Worm (Caenorhabditis elegans): ENCODE data around the gene pho-11.
A peak's percentile ranks its signal among the peaks of the same experiment; 100 is the strongest.

Gene pho-11

DNA sequence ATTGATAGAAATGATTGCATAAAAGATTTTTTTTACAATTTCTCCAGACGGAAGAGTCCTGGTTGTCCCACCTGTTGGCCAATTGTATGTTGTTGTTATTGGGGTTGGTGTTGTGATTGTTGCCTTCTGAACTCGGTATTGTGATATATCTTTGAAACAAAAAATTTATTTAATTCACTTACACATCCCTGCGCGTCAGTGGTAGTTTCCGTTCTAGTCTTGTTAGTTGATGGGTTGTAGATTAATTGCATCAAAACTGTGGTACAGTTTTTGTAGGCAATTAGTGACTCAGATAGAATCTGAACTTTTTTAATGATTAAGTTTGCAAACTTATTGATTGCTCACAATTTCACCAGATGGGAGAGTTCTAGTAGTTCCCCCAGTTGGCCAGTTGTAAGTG lies 27.2 kb upstream of the pho-11 start:
- TF ChIP-seq efl-1 (optimal IDR thresholded peaks at IDR 0.05) (no peak), efl-1 (GFP tag; optimal IDR thresholded peaks at IDR 0.05 in 1 of 2) (peak in 1 of 2 experiments; percentile 62), ceh-82 (tag; optimal IDR thresholded peaks at IDR 0.05) (no peak)

DNA sequence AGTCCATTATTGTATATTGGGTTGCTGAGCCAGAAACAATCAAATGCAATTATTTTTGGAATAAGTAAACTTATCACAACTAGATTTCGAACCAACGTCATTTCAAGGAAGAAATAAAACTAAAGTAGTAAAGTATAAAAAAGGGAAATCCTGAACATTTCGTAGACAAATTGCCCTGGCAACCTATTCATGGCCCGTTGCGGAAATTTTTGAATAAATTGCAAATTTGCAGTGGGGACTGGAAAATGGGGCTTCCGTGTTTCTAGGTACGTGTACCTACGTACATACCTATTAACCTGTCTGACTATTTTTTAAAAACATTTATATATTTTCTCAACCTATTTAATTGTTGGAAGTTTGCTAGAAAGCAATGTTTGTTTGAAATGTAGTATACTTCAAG lies 16.6 kb upstream of the pho-11 start, which contains the start of gene F26C11.3:
F26C11.3 (minus strand) TSS at position 101 of the 400 bp plus-strand sequence.
- TF ChIP-seq irx-1 (tag; optimal IDR thresholded peaks at IDR 0.05) (no peak), nhr-237 (tag; optimal IDR thresholded peaks at IDR 0.05) (no peak), nhr-76 (tag; optimal IDR thresholded peaks at IDR 0.05) (no peak), grh-1 (GFP tag; IDR thresholded peaks at IDR 0.05) (no peak), lin-39 (tag; optimal IDR thresholded peaks at IDR 0.05) (no peak), snu-23 (GFP tag; optimal IDR thresholded peaks at IDR 0.05) (no peak), ceh-88 (GFP tag; IDR thresholded peaks at IDR 0.05) (no peak), zip-4 (GFP tag; optimal IDR thresholded peaks at IDR 0.05) (no peak), vab-15 (tag; optimal IDR thresholded peaks at IDR 0.05) (no peak), nhr-77 (tag; optimal IDR thresholded peaks at IDR 0.05) (no peak)

DNA sequence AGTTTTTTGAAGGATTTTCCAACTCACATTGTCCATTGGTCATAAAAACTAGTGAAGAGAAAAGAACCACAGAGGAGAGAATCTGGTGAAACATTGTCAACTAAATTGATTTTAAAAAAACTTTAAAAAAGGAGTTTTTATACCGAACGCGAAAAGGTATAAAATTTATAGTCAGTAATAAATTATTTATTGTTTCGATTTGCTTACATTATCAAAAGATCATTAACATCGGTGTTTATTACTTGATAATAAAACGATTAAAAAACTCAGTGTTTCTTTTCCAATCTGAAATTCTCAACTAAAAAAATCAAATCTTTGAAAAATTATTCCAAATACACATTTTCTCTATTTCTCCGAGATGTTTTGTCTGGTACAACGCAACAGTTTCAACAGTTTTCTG lies 15.5 kb upstream of the pho-11 start, which contains the start of gene F26C11.4:
F26C11.4 (minus strand) TSS at position 101 of the 400 bp plus-strand sequence.
- TF ChIP-seq efl-1 (optimal IDR thresholded peaks at IDR 0.05) (no peak), efl-1 (GFP tag; optimal IDR thresholded peaks at IDR 0.05 in 1 of 2) (no peak), fkh-8 (tag; optimal IDR thresholded peaks at IDR 0.05) (no peak), elt-2 (tag; optimal IDR thresholded peaks at IDR 0.05) (no peak), nhr-19 (GFP tag; conservative IDR thresholded peaks at IDR 0.05) (no peak), ces-1 (GFP tag; optimal IDR thresholded peaks at IDR 0.05) (no peak), sox-4 (tag; optimal IDR thresholded peaks at IDR 0.05) (no peak), aha-1 (tag; optimal IDR thresholded peaks at IDR 0.05) (no peak), C16A3.4 (tag; optimal IDR thresholded peaks at IDR 0.05) (no peak)

DNA sequence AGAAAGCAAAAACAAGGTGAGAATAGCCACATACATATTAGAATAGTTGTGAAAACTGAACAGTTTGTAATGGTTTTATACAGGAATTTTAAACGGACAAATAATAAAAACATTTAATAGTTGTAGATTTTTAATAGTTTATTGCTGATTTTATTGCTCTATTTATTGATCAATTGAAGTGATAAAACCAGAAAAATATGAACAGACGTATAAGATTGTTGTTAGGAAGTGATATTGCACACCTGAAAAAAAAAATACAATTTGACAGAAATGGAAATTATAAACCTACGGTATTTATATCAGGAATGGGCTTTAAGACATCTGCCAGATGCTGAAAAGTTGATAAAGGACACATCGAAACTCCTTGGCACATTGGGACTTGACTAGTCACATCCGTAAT lies 13.7 kb upstream of the pho-11 start, which contains the start of gene C05C10.8:
C05C10.8 (minus strand) TSS at position 101 of the 400 bp plus-strand sequence.
- no peak for TF ChIP-seq lin-14 (GFP tag; optimal IDR thresholded peaks at IDR 0.05)
- no peak for TF ChIP-seq egl-13 (tag; optimal IDR thresholded peaks at IDR 0.05)
- TF ChIP-seq Y116A8C.19 (tag; optimal IDR thresholded peaks at IDR 0.05; ENCODE audit: borderline replicate concordance) = no peak
- no peak for TF ChIP-seq egl-27 (tag; optimal IDR thresholded peaks at IDR 0.05)
- no peak for TF ChIP-seq efl-1 (optimal IDR thresholded peaks at IDR 0.05)
- TF ChIP-seq efl-1 (GFP tag; optimal IDR thresholded peaks at IDR 0.05 in 1 of 2) = peak in 1 of 2 experiments; percentile 32
- TF ChIP-seq lsy-2 (tag; optimal IDR thresholded peaks at IDR 0.05) = no peak
- no peak for TF ChIP-seq grh-1 (GFP tag; IDR thresholded peaks at IDR 0.05)
- no peak for TF ChIP-seq nhr-237 (tag; optimal IDR thresholded peaks at IDR 0.05)

- TF ChIP-seq C04F5.9 (tag; optimal IDR thresholded peaks at IDR 0.05) (no peak), sox-4 (tag; optimal IDR thresholded peaks at IDR 0.05) (no peak), ceh-8 (GFP tag; optimal IDR thresholded peaks at IDR 0.05) (no peak), hpl-2 (GFP tag; optimal IDR thresholded peaks at IDR 0.05) (no peak), snu-23 (GFP tag; optimal IDR thresholded peaks at IDR 0.05) (no peak), mab-9 (GFP tag; IDR thresholded peaks at IDR 0.05) (no peak), lin-14 (GFP tag; optimal IDR thresholded peaks at IDR 0.05) (no peak), nhr-237 (tag; optimal IDR thresholded peaks at IDR 0.05) (no peak), nhr-12 (tag; optimal IDR thresholded peaks at IDR 0.05) (no peak), nhr-90 (tag; optimal IDR thresholded peaks at IDR 0.05; ENCODE audit: poor library complexity) (no peak), ces-1 (GFP tag; optimal IDR thresholded peaks at IDR 0.05) (no peak), irx-1 (tag; optimal IDR thresholded peaks at IDR 0.05) (no peak), zag-1 (tag; optimal IDR thresholded peaks at IDR 0.05) (no peak), fkh-10 (GFP tag; optimal IDR thresholded peaks at IDR 0.05) (no peak), nhr-76 (tag; optimal IDR thresholded peaks at IDR 0.05) (no peak), lir-3 (tag; optimal IDR thresholded peaks at IDR 0.05; ENCODE audit: poor library complexity) (no peak), vab-15 (tag; optimal IDR thresholded peaks at IDR 0.05) (no peak), nhr-19 (GFP tag; conservative IDR thresholded peaks at IDR 0.05) (no peak), lin-39 (tag; optimal IDR thresholded peaks at IDR 0.05) (no peak), lin-13 (GFP tag; optimal IDR thresholded peaks at IDR 0.05) (no peak)
These were observed 11.2 kb upstream of the pho-11 start, which contains the start of gene pho-10 for ce11 chrII:9920468-9920867. Gene pho-10, minus strand, starts transcription at chrII:9920568.

All from whole organism, L1 larva.